Fruit fly (Drosophila melanogaster) whole organism, embryonic: ENCODE measurements around the gene mRpL27.

Experiments
- Bgb ChIP-seq: fragments of 200-800 bp; sonication (Bioruptor generic); IDR thresholded peaks from 2 replicates; pipeline ENCODE4 v1.3.6; 2022; ENCODE audit warnings: missing biosample characterization, missing genetic modification characterization; ENCODE audit not compliant: partially characterized antibody
- Bteb2 ChIP-seq: fragments of 200-800 bp; sonication (Bioruptor generic); optimal IDR thresholded peaks from 2 replicates; lab custom pipeline; 2016; ENCODE audit warnings: missing biosample characterization, missing genetic modification characterization
- CG10267 ChIP-seq: fragments of 200-800 bp; sonication (Bioruptor generic); optimal IDR thresholded peaks from 2 replicates; lab custom pipeline; 2018; ENCODE audit warnings: missing biosample characterization, mild to moderate bottlenecking, missing genetic modification characterization, moderate library complexity
- CG10565 ChIP-seq: fragments of 200-800 bp; sonication (Bioruptor generic); optimal IDR thresholded peaks from 3 replicates; lab custom pipeline; 2016; ENCODE audit warnings: missing biosample characterization, mild to moderate bottlenecking, missing genetic modification characterization
- CG11093 ChIP-seq: fragments of 200-800 bp; sonication (Bioruptor generic); IDR thresholded peaks from 3 replicates; pipeline ENCODE4 v1.3.6; 2022; ENCODE audit warnings: missing biosample characterization, missing genetic modification characterization
- CG11398 ChIP-seq: fragments of 200-800 bp; sonication (Bioruptor generic); optimal IDR thresholded peaks from 2 replicates; lab custom pipeline; 2016; ENCODE audit warnings: missing biosample characterization, missing genetic modification characterization
- CG12769 ChIP-seq: fragments of 200-800 bp; sonication (Bioruptor generic); optimal IDR thresholded peaks from 2 replicates; lab custom pipeline; 2019; ENCODE audit warnings: missing biosample characterization, mild to moderate bottlenecking, missing genetic modification characterization, moderate library complexity
- CG13123 ChIP-seq: fragments of 200-800 bp; sonication (Bioruptor generic); optimal IDR thresholded peaks from 2 replicates; lab custom pipeline; 2016; ENCODE audit warnings: missing biosample characterization, missing genetic modification characterization
- CG13287 ChIP-seq: fragments of 200-800 bp; sonication (Bioruptor generic); IDR thresholded peaks from 2 replicates; pipeline ENCODE4 v1.3.6; 2022; ENCODE audit warnings: missing biosample characterization, missing genetic modification characterization; ENCODE audit not compliant: partially characterized antibody
- CG13894 ChIP-seq: fragments of 200-800 bp; sonication (Bioruptor generic); optimal IDR thresholded peaks from 3 replicates; lab custom pipeline; 2018; ENCODE audit warnings: missing biosample characterization, mild to moderate bottlenecking, missing genetic modification characterization, moderate library complexity
- CG15514 ChIP-seq: fragments of 200-800 bp; sonication (Bioruptor generic); optimal IDR thresholded peaks from 3 replicates; lab custom pipeline; 2017; ENCODE audit warnings: missing biosample characterization, missing genetic modification characterization, mild to moderate bottlenecking, moderate library complexity, missing genetic modification reagents
- CG15696 ChIP-seq: fragments of 200-800 bp; sonication (Bioruptor generic); optimal IDR thresholded peaks from 2 replicates; lab custom pipeline; 2019; ENCODE audit warnings: missing biosample characterization, mild to moderate bottlenecking, missing genetic modification characterization, moderate library complexity
- CG16815 ChIP-seq: fragments of 200-800 bp; sonication (Bioruptor generic); optimal IDR thresholded peaks from 3 replicates; lab custom pipeline; 2017; ENCODE audit warnings: missing biosample characterization, mild to moderate bottlenecking, missing genetic modification characterization
- CG2120 ChIP-seq: fragments of 200-800 bp; sonication (Bioruptor generic); optimal IDR thresholded peaks from 3 replicates; lab custom pipeline; 2016; ENCODE audit warnings: missing biosample characterization, missing genetic modification characterization
- CG2889 ChIP-seq: fragments of 200-800 bp; sonication (Bioruptor generic); IDR thresholded peaks from 3 replicates; pipeline ENCODE4 v1.3.6; 2022; ENCODE audit warnings: missing biosample characterization, missing genetic modification characterization
- CG34376 ChIP-seq: fragments of 200-800 bp; sonication (Bioruptor generic); optimal IDR thresholded peaks from 2 replicates; lab custom pipeline; 2018; ENCODE audit warnings: missing biosample characterization, mild to moderate bottlenecking, missing genetic modification characterization
- CG34422 ChIP-seq: fragments of 200-800 bp; sonication (Bioruptor generic); IDR thresholded peaks from 3 replicates; pipeline ENCODE4 v1.3.6; 2022; ENCODE audit warnings: missing biosample characterization, missing genetic modification characterization
- CG4404 ChIP-seq: fragments of 200-800 bp; sonication (Bioruptor generic); IDR thresholded peaks from 2 replicates; pipeline ENCODE4 v1.3.6; 2022; ENCODE audit warnings: missing biosample characterization, missing genetic modification characterization
- CG9609 ChIP-seq: fragments of 200-800 bp; sonication (Bioruptor generic); optimal IDR thresholded peaks from 3 replicates; lab custom pipeline; 2016; ENCODE audit warnings: missing biosample characterization, missing genetic modification characterization
- CG9797 ChIP-seq: fragments of 200-800 bp; sonication (Bioruptor generic); optimal IDR thresholded peaks from 3 replicates; lab custom pipeline; 2018; ENCODE audit warnings: missing biosample characterization, mild to moderate bottlenecking, missing genetic modification characterization
- CrebB ChIP-seq: fragments of 200-800 bp; sonication (Bioruptor generic); optimal IDR thresholded peaks from 3 replicates; lab custom pipeline; 2018; ENCODE audit warnings: missing biosample characterization, mild to moderate bottlenecking, missing genetic modification characterization
- D19B ChIP-seq: fragments of 200-800 bp; sonication (Bioruptor generic); optimal IDR thresholded peaks from 2 replicates; lab custom pipeline; 2017; ENCODE audit warnings: missing biosample characterization, mild to moderate bottlenecking, missing genetic modification characterization
- Dip3 ChIP-seq: fragments of 200-800 bp; sonication (Bioruptor generic); optimal IDR thresholded peaks from 3 replicates; lab custom pipeline; 2016; ENCODE audit warnings: missing biosample characterization, missing genetic modification characterization
- Doc3 ChIP-seq: fragments of 200-800 bp; sonication (Bioruptor generic); IDR thresholded peaks from 3 replicates; pipeline ENCODE4 v1.3.6; 2022; ENCODE audit warnings: missing biosample characterization, missing genetic modification characterization; ENCODE audit not compliant: partially characterized antibody
- Eip74EF ChIP-seq, 2 experiments: fragments of 200-800 bp in 1 of 2; fragments of >200 bp in 1 of 2; sonication (Bioruptor generic) in 1 of 2; optimal IDR thresholded peaks; 2 replicates each; lab custom pipeline; 2017 to 2019; ENCODE audit warnings: missing biosample characterization in 2 of 2, missing genetic modification characterization in 2 of 2, mild to moderate bottlenecking in 1 of 2, moderate library complexity in 1 of 2
- Hmx ChIP-seq: fragments of 200-800 bp; sonication (Bioruptor generic); optimal IDR thresholded peaks from 2 replicates; lab custom pipeline; 2016; ENCODE audit warnings: missing biosample characterization, missing genetic modification characterization
- MBD-R2 ChIP-seq: fragments of 200-800 bp; sonication (Bioruptor generic); IDR thresholded peaks from 2 replicates; pipeline ENCODE4 v1.3.6; 2022; ENCODE audit warnings: missing biosample characterization, missing genetic modification characterization
- MESR4 ChIP-seq: fragments of 200-800 bp; sonication (Bioruptor generic); optimal IDR thresholded peaks from 2 replicates; lab custom pipeline; 2018; ENCODE audit warnings: missing biosample characterization, mild to moderate bottlenecking, missing genetic modification characterization, moderate library complexity
- NK7.1 ChIP-seq: fragments of 200-800 bp; sonication (Bioruptor generic); optimal IDR thresholded peaks from 3 replicates; lab custom pipeline; 2016; ENCODE audit warnings: missing biosample characterization, missing genetic modification characterization
- Neu2 ChIP-seq: fragments of 200-800 bp; sonication (Bioruptor generic); optimal IDR thresholded peaks from 3 replicates; lab custom pipeline; 2016; ENCODE audit warnings: missing biosample characterization, missing genetic modification characterization, borderline replicate concordance
- ab ChIP-seq: fragments of 200-800 bp; sonication (Bioruptor generic); optimal IDR thresholded peaks from 2 replicates; lab custom pipeline; 2016; ENCODE audit warnings: missing biosample characterization, missing genetic modification characterization
- al ChIP-seq: fragments of 200-800 bp; sonication (Bioruptor generic); IDR thresholded peaks from 2 replicates; pipeline ENCODE4 v1.3.6; 2022; ENCODE audit warnings: missing biosample characterization, missing genetic modification characterization
- bbx ChIP-seq: fragments of 200-800 bp; sonication (Bioruptor generic); IDR thresholded peaks from 2 replicates; pipeline ENCODE4 v1.3.6; 2022; ENCODE audit warnings: missing biosample characterization, missing genetic modification characterization; ENCODE audit not compliant: partially characterized antibody
- bigmax ChIP-seq: fragments of 200-800 bp; sonication (Bioruptor generic); optimal IDR thresholded peaks from 2 replicates; lab custom pipeline; 2018; ENCODE audit warnings: missing biosample characterization, mild to moderate bottlenecking, missing genetic modification characterization
- chinmo ChIP-seq: fragments of 200-800 bp; sonication (Bioruptor generic); IDR thresholded peaks from 4 replicates; pipeline ENCODE4 v1.3.6; 2022; ENCODE audit warnings: missing biosample characterization, missing genetic modification characterization; ENCODE audit not compliant: partially characterized antibody
- da ChIP-seq: fragments of 200-800 bp; sonication (Bioruptor generic); optimal IDR thresholded peaks from 2 replicates; lab custom pipeline; 2016; ENCODE audit warnings: missing biosample characterization, missing genetic modification characterization
- gcm ChIP-seq: fragments of 200-800 bp; sonication (Bioruptor generic); optimal IDR thresholded peaks from 2 replicates; lab custom pipeline; 2019; ENCODE audit warnings: missing biosample characterization, mild to moderate bottlenecking, missing genetic modification characterization, moderate library complexity
- hkb ChIP-seq, 2 experiments: fragments of 200-800 bp in 1 of 2; fragments of >200 bp in 1 of 2; sonication (Bioruptor generic) in 1 of 2; IDR thresholded peaks in 1 of 2; optimal IDR thresholded peaks in 1 of 2; 2 replicates each; pipeline versions ENCODE4 v1.3.6 to Lab custom; 2017 to 2022; ENCODE audit warnings: missing biosample characterization in 1 of 2, missing genetic modification characterization in 1 of 2
- knrl ChIP-seq: fragments of 200-800 bp; sonication (Bioruptor generic); IDR thresholded peaks from 3 replicates; pipeline ENCODE4 v1.3.6; 2022; ENCODE audit warnings: missing biosample characterization, missing genetic modification characterization; ENCODE audit not compliant: partially characterized antibody
- otp ChIP-seq: fragments of 200-800 bp; sonication (Bioruptor generic); IDR thresholded peaks from 3 replicates; pipeline ENCODE4, ENCODE4 v1.3.6; 2022; ENCODE audit warnings: missing biosample characterization, missing genetic modification characterization
- prd ChIP-seq, 3 experiments: fragments of >200 bp in 2 of 3; fragments of 200-800 bp in 1 of 3; sonication (Bioruptor generic) in 1 of 3; optimal IDR thresholded peaks in 2 of 3; IDR thresholded peaks in 1 of 3; 2 replicates in 2 of 3; 3 replicates in 1 of 3; pipeline versions ENCODE4 v1.3.6 to Lab custom; 2017 to 2022; ENCODE audit warnings: missing biosample characterization in 1 of 3, missing genetic modification characterization in 1 of 3
- run ChIP-seq: fragments of 200-800 bp; sonication (Bioruptor generic); optimal IDR thresholded peaks from 3 replicates; lab custom pipeline; 2018; ENCODE audit warnings: missing biosample characterization, mild to moderate bottlenecking, missing genetic modification characterization
- sens ChIP-seq: fragments of 200-800 bp; sonication (Bioruptor generic); peaks from one replicate; lab custom pipeline; 2016; ENCODE audit warnings: missing biosample characterization, missing genetic modification characterization
- sna ChIP-seq: fragments of 200-800 bp; sonication (Bioruptor generic); IDR thresholded peaks from 2 replicates; pipeline ENCODE4 v1.3.6; 2022; ENCODE audit warnings: missing biosample characterization, missing genetic modification characterization; ENCODE audit not compliant: partially characterized antibody
- sug ChIP-seq: fragments of 200-800 bp; optimal IDR thresholded peaks from 2 replicates; lab custom pipeline; 2019; ENCODE audit warnings: missing biosample characterization, mild to moderate bottlenecking, missing genetic modification characterization, moderate library complexity
- tx ChIP-seq: fragments of 200-800 bp; sonication (Bioruptor generic); optimal IDR thresholded peaks from 2 replicates; lab custom pipeline; 2016; ENCODE audit warnings: missing biosample characterization, missing genetic modification characterization
- zen2 ChIP-seq: fragments of 200-800 bp; sonication (Bioruptor generic); IDR thresholded peaks from 3 replicates; pipeline ENCODE4 v1.3.6; 2022; ENCODE audit warnings: missing biosample characterization, missing genetic modification characterization; ENCODE audit not compliant: partially characterized antibody

mRpL27 gene

dm6 chr2L:4464946-4465345 is 5.5 kb upstream of the mRpL27 start, which contains the start of gene FIG4 (continued):
- TF ChIP-seq gcm (GFP tag; lab: Kevin White, UChicago) (peak; percentile 14), knrl (GFP tag; lab: Robert Waterston, UW) (peak; percentile 42; the same call in 2 of the 3 replicates), MBD-R2 (GFP tag; lab: Robert Waterston, UW) (peak; percentile 89), CG11093 (GFP tag; lab: Robert Waterston, UW) (no peak), CrebB (tag; lab: Kevin White, UChicago) (peak; percentile 4), CG34422 (GFP tag; lab: Robert Waterston, UW) (peak; percentile 21; the same call in 1 of the 3 replicates), zen2 (GFP tag; lab: Robert Waterston, UW) (peak; percentile 89), MESR4 (GFP tag; lab: Kevin White, UChicago) (peak; percentile 2), Doc3 (GFP tag; lab: Robert Waterston, UW) (peak; percentile 91), CG10267 (tag; lab: Kevin White, UChicago) (peak; percentile 35)

dm6 chr2L:4463323-4463722 is 3.9 kb upstream of the mRpL27 start, which contains the start of the genes CG15443 and Paris:
CG15443 (minus strand) TSS chr2L:4463447.
Paris (plus strand) TSS chr2L:4463611.
- TF ChIP-seq Bteb2 = no peak
- no peak for TF ChIP-seq Hmx
- no peak for TF ChIP-seq prd (optimal IDR thresholded peaks at IDR 0.05; lab: Kevin White, UChicago)
- TF ChIP-seq prd (GFP tag; IDR thresholded peaks at IDR 0.05; lab: Robert Waterston, UW) = no peak
- peak; percentile 71 for TF ChIP-seq sna (GFP tag; lab: Robert Waterston, UW)
- peak; percentile 22 for TF ChIP-seq CG2120
- TF ChIP-seq hkb (optimal IDR thresholded peaks at IDR 0.05; lab: Kevin White, UChicago) = no peak
- no peak for TF ChIP-seq hkb (GFP tag; IDR thresholded peaks at IDR 0.05; lab: Robert Waterston, UW)
- no peak for TF ChIP-seq CG9797 (GFP tag; lab: Kevin White, UChicago)
- TF ChIP-seq CG12769 (tag; lab: Kevin White, UChicago) = no peak
- TF ChIP-seq CG34376 = peak; percentile 49
- no peak for TF ChIP-seq CG9609 (GFP tag; lab: Kevin White, UChicago)
- no peak for TF ChIP-seq CG11398
- TF ChIP-seq bbx (GFP tag; lab: Robert Waterston, UW) = peak; percentile 87
- no peak for TF ChIP-seq Dip3 (GFP tag; lab: Kevin White, UChicago)
- no peak for TF ChIP-seq Neu2
- no peak for TF ChIP-seq CG2889
- TF ChIP-seq CG13894 = peak; percentile 63
- no peak for TF ChIP-seq CG10565
- no peak for TF ChIP-seq tx (GFP tag; lab: Kevin White, UChicago)
- no peak for TF ChIP-seq NK7.1
- TF ChIP-seq CG15514 (GFP tag; lab: Kevin White, UChicago) = peak; percentile 54
- TF ChIP-seq CG15696 (tag; lab: Kevin White, UChicago) = no peak
- no peak for TF ChIP-seq bigmax
- no peak for TF ChIP-seq CG16815 (GFP tag; lab: Kevin White, UChicago)
- TF ChIP-seq sug (tag; lab: Kevin White, UChicago) = no peak
- TF ChIP-seq otp = peak; percentile 25; the same call in 1 of the 3 replicates
- TF ChIP-seq chinmo (GFP tag; lab: Robert Waterston, UW) = peak; percentile 90
- TF ChIP-seq CG13123 (GFP tag; lab: Kevin White, UChicago) = no peak
- TF ChIP-seq al (GFP tag; lab: Robert Waterston, UW) = no peak
- no peak for TF ChIP-seq ab (GFP tag; lab: Kevin White, UChicago)
- no peak for TF ChIP-seq da (GFP tag; lab: Kevin White, UChicago)
- no peak for TF ChIP-seq CG4404
- peak; percentile 82 for TF ChIP-seq sens
- no peak for TF ChIP-seq Eip74EF (GFP tag; optimal IDR thresholded peaks at IDR 0.05; lab: Kevin White, UChicago)
- TF ChIP-seq D19B (GFP tag; lab: Kevin White, UChicago) = no peak
- TF ChIP-seq run (tag; lab: Kevin White, UChicago) = no peak
- TF ChIP-seq Bgb (GFP tag; lab: Robert Waterston, UW) = peak; percentile 86
- peak; percentile 85 for TF ChIP-seq CG13287 (GFP tag; lab: Robert Waterston, UW)
